Fruit fly (Drosophila melanogaster) S2 (cell line): Measurements from ENCODE around the gene GIIIspla2.

Source experiments
- CG8478 ChIP-seq: fragments of >200 bp; optimal IDR thresholded peaks from 2 replicates; lab custom pipeline; 2018
- CTCF ChIP-seq, 2 experiments: fragments of >200 bp; optimal IDR thresholded peaks; 2 replicates each; lab custom pipeline; 2018

dm6 chrX:8198935-8199580, 41.6 kb downstream of the GIIIspla2 start:
- TF ChIP-seq CTCF (optimal IDR thresholded peaks at IDR 0.05; lab: Kevin White, UChicago) (no peak), CG8478 (no peak)
